Fruit fly (Drosophila melanogaster): ENCODE data around the gene CG12104.
A peak's percentile ranks its signal among the peaks of the same experiment; 100 is the strongest.

Gene CG12104

dm6 chr3L:1569966-1570276, 32.6 kb downstream of the CG12104 start:
- TF ChIP-seq Hr83 (GFP tag; optimal IDR thresholded peaks at IDR 0.05; ENCODE audit: poor library complexity, severe bottlenecking) (no peak), psq (GFP tag; optimal IDR thresholded peaks at IDR 0.05) (peak; percentile 88)

- no peak for TF ChIP-seq HLH106 (tag; optimal IDR thresholded peaks at IDR 0.05)
- peak; percentile 15 for TF ChIP-seq Myc (optimal IDR thresholded peaks at IDR 0.05)
- no peak for TF ChIP-seq Vsx2 (GFP tag; optimal IDR thresholded peaks at IDR 0.05; ENCODE audit: partially characterized antibody)
- no peak for TF ChIP-seq Hr78 (GFP tag; optimal IDR thresholded peaks at IDR 0.05)
- peak; percentile 19 for TF ChIP-seq Hr83 (GFP tag; optimal IDR thresholded peaks at IDR 0.05; ENCODE audit: poor library complexity, severe bottlenecking)
- TF ChIP-seq usp (GFP tag; optimal IDR thresholded peaks at IDR 0.05): no peak
- TF ChIP-seq brk (GFP tag; optimal IDR thresholded peaks at IDR 0.05): no peak
- no peak for TF ChIP-seq sv (GFP tag; optimal IDR thresholded peaks at IDR 0.05)
- no peak for TF ChIP-seq dmrt93B (GFP tag; optimal IDR thresholded peaks at IDR 0.05)
- TF ChIP-seq Dif (GFP tag; optimal IDR thresholded peaks at IDR 0.05; ENCODE audit: partially characterized antibody): no peak
- TF ChIP-seq ey (GFP tag; optimal IDR thresholded peaks at IDR 0.05): no peak
- no peak for TF ChIP-seq Rel (GFP tag; optimal IDR thresholded peaks at IDR 0.05)
- peak; percentile 85 for TF ChIP-seq Rel (tag; optimal IDR thresholded peaks at IDR 0.05)
- TF ChIP-seq CG32264 (GFP tag; optimal IDR thresholded peaks at IDR 0.05): no peak
- TF ChIP-seq foxo (GFP tag; optimal IDR thresholded peaks at IDR 0.05): no peak
- peak; percentile 22 for TF ChIP-seq Sp1 (GFP tag; optimal IDR thresholded peaks at IDR 0.05)
- no peak for TF ChIP-seq dsf (GFP tag; optimal IDR thresholded peaks at IDR 0.05; ENCODE audit: borderline replicate concordance)
- no peak for TF ChIP-seq Abd-B (GFP tag; optimal IDR thresholded peaks at IDR 0.05)
- TF ChIP-seq psq (GFP tag; optimal IDR thresholded peaks at IDR 0.05): no peak
- TF ChIP-seq lola (GFP tag; optimal IDR thresholded peaks at IDR 0.05): no peak
- no peak for TF ChIP-seq br (GFP tag; optimal IDR thresholded peaks at IDR 0.05)
- TF ChIP-seq h (GFP tag; optimal IDR thresholded peaks at IDR 0.05): no peak
- no peak for TF ChIP-seq Hnf4 (GFP tag; optimal IDR thresholded peaks at IDR 0.05)
- TF ChIP-seq dl (GFP tag; optimal IDR thresholded peaks at IDR 0.05; ENCODE audit: insufficient read depth in 1 of 2, partially characterized antibody in 2 of 2): no peak
- no peak for TF ChIP-seq CrebA (GFP tag; optimal IDR thresholded peaks at IDR 0.05; ENCODE audit: borderline replicate concordance)
- no peak for TF ChIP-seq woc (GFP tag; optimal IDR thresholded peaks at IDR 0.05)
- no peak for TF ChIP-seq jim (GFP tag; optimal IDR thresholded peaks at IDR 0.05)
- no peak for TF ChIP-seq rgr (GFP tag; optimal IDR thresholded peaks at IDR 0.05)
- no peak for TF ChIP-seq Dfd (GFP tag; optimal IDR thresholded peaks at IDR 0.05)
- TF ChIP-seq CG9705 (GFP tag; optimal IDR thresholded peaks at IDR 0.05): no peak
- TF ChIP-seq tai (GFP tag; optimal IDR thresholded peaks at IDR 0.05): no peak
- TF ChIP-seq sage (GFP tag; optimal IDR thresholded peaks at IDR 0.05): no peak
- no peak for TF ChIP-seq N (GFP tag; optimal IDR thresholded peaks at IDR 0.05)
- no peak for TF ChIP-seq Mio (GFP tag; optimal IDR thresholded peaks at IDR 0.05)
- TF ChIP-seq OdsH (GFP tag; optimal IDR thresholded peaks at IDR 0.05): peak; percentile 30
- TF ChIP-seq pan (optimal IDR thresholded peaks at IDR 0.05): no peak
- peak; percentile 7 for TF ChIP-seq fru (GFP tag; optimal IDR thresholded peaks at IDR 0.05)
- no peak for TF ChIP-seq Jra (GFP tag; optimal IDR thresholded peaks at IDR 0.05)
- no peak for TF ChIP-seq GATAd (GFP tag; optimal IDR thresholded peaks at IDR 0.05)
Observed at dm6 chr3L:1569162-1569965, 33.1 kb downstream of the CG12104 start, which contains the start of gene Tmep. Gene Tmep (plus strand): TSS chr3L:1569181.

Measured in whole organism, wandering third instar larva.